Worm (Caenorhabditis elegans) whole organism, L1 larva: ENCODE measurements around the gene Y43C5A.4.

Experiments used
- C04F5.9 ChIP-seq: sonication (generic microtip); optimal IDR thresholded peaks from 2 replicates; lab custom pipeline; 2016; ENCODE audit warnings: missing genetic modification characterization, missing compliant biosample characterization
- C34B4.2 ChIP-seq: sonication (generic microtip); optimal IDR thresholded peaks from 2 replicates; lab custom pipeline; 2017; ENCODE audit warnings: mild to moderate bottlenecking, missing genetic modification characterization, missing compliant biosample characterization
- F16B12.6 ChIP-seq: fragments of 150-350 bp; optimal IDR thresholded peaks from 2 replicates; lab custom pipeline; 2014; ENCODE audit warnings: missing biosample characterization, missing genetic modification characterization
- Y116A8C.19 ChIP-seq: sonication (generic microtip); optimal IDR thresholded peaks from 2 replicates; lab custom pipeline; 2016; ENCODE audit warnings: missing compliant biosample characterization, missing genetic modification characterization, borderline replicate concordance
- alr-1 ChIP-seq: fragments of 200-800 bp; sonication (Bioruptor generic); optimal IDR thresholded peaks from 2 replicates; lab custom pipeline; 2018; ENCODE audit warnings: borderline replicate concordance, mild to moderate bottlenecking, missing genetic modification characterization, missing compliant biosample characterization
- blmp-1 ChIP-seq: fragments of 150-350 bp; optimal IDR thresholded peaks from 2 replicates; lab custom pipeline; 2014; ENCODE audit warnings: missing biosample characterization, missing genetic modification characterization
- ceh-63 ChIP-seq: fragments of 200-800 bp; sonication (Bioruptor generic); optimal IDR thresholded peaks from 2 replicates; lab custom pipeline; 2018; ENCODE audit warnings: mild to moderate bottlenecking, missing genetic modification characterization, missing compliant biosample characterization
- ceh-90 ChIP-seq: sonication (generic microtip); optimal IDR thresholded peaks from 2 replicates; lab custom pipeline; 2016; ENCODE audit warnings: missing genetic modification characterization, missing compliant biosample characterization
- efl-1 ChIP-seq, 4 experiments: fragments of 150-350 bp; optimal IDR thresholded peaks in 3 of 4; peaks in 1 of 4; 1 replicate in 1 of 4; 2 replicates in 3 of 4; lab custom pipeline; 2014; ENCODE audit warnings: missing biosample characterization in 2 of 4, missing genetic modification characterization in 2 of 4, missing genetic modification reagents in 2 of 4
- efl-3 ChIP-seq: fragments of 200-800 bp; sonication (Bioruptor generic); optimal IDR thresholded peaks from 2 replicates; lab custom pipeline; 2018; ENCODE audit warnings: mild to moderate bottlenecking, missing genetic modification characterization, missing compliant biosample characterization
- egl-13 ChIP-seq: sonication (generic microtip); optimal IDR thresholded peaks from 2 replicates; lab custom pipeline; 2016; ENCODE audit warnings: missing genotype, missing genetic modification reagents, missing genetic modification characterization, missing compliant biosample characterization
- elt-2 ChIP-seq: sonication (generic microtip); optimal IDR thresholded peaks from 2 replicates; lab custom pipeline; 2016; ENCODE audit warnings: missing genetic modification characterization, mild to moderate bottlenecking, inconsistent platforms, missing compliant biosample characterization, missing genetic modification reagents
- elt-3 ChIP-seq, 6 experiments: fragments of 150-350 bp in 1 of 6; sonication (generic microtip); optimal IDR thresholded peaks; 2 replicates each; lab custom pipeline; 2017 to 2018; ENCODE audit warnings: missing biosample characterization in 6 of 6, missing genetic modification characterization in 6 of 6, inconsistent platforms in 1 of 6
- fkh-4 ChIP-seq: sonication (generic microtip); optimal IDR thresholded peaks from 2 replicates; lab custom pipeline; 2016; ENCODE audit warnings: missing compliant biosample characterization, missing genetic modification characterization, borderline replicate concordance
- fos-1 ChIP-seq: fragments of 150-350 bp; optimal IDR thresholded peaks from 2 replicates; lab custom pipeline; 2014; ENCODE audit warnings: missing biosample characterization, missing genetic modification characterization
- hlh-17 ChIP-seq: fragments of 200-800 bp; sonication (Bioruptor generic); optimal IDR thresholded peaks from 2 replicates; lab custom pipeline; 2018; ENCODE audit warnings: missing genetic modification characterization, mild to moderate bottlenecking, missing compliant biosample characterization, moderate library complexity, borderline replicate concordance
- hlh-4 ChIP-seq: sonication (generic microtip); optimal IDR thresholded peaks from 2 replicates; lab custom pipeline; 2016; ENCODE audit warnings: mild to moderate bottlenecking, missing genetic modification characterization, missing compliant biosample characterization
- jun-1 ChIP-seq: fragments of 150-350 bp; optimal IDR thresholded peaks from 2 replicates; lab custom pipeline; 2014; ENCODE audit warnings: missing biosample characterization, missing genetic modification reagents, missing genetic modification characterization
- lin-14 ChIP-seq: fragments of 200-800 bp; sonication (Bioruptor generic); optimal IDR thresholded peaks from 2 replicates; lab custom pipeline; 2018; ENCODE audit warnings: mild to moderate bottlenecking, missing genetic modification characterization, moderate library complexity, missing compliant biosample characterization
- lin-15B ChIP-seq: fragments of 150-350 bp; sonication (generic microtip); optimal IDR thresholded peaks from 3 replicates; lab custom pipeline; 2014; ENCODE audit warnings: missing biosample characterization, missing genetic modification characterization
- lin-35 ChIP-seq, 2 experiments: fragments of 150-350 bp; optimal IDR thresholded peaks; 2 replicates each; lab custom pipeline; 2014; ENCODE audit warnings: missing biosample characterization in 2 of 2, missing genetic modification characterization in 2 of 2, missing genetic modification reagents in 2 of 2
- mab-9 ChIP-seq: fragments of 200-800 bp; sonication (Bioruptor generic); IDR thresholded peaks from 2 replicates; pipeline ENCODE4 v1.3.6; 2022; ENCODE audit warnings: missing genetic modification reagents, missing genetic modification characterization, missing compliant biosample characterization
- mdl-1 ChIP-seq, 2 experiments: fragments of 150-350 bp; optimal IDR thresholded peaks; 2 replicates each; lab custom pipeline; 2014 to 2017; ENCODE audit warnings: missing biosample characterization in 2 of 2, missing genetic modification characterization in 2 of 2, inconsistent platforms in 1 of 2
- nhr-20 ChIP-seq: sonication (generic microtip); optimal IDR thresholded peaks from 2 replicates; lab custom pipeline; 2016; ENCODE audit warnings: mild to moderate bottlenecking, missing genetic modification characterization, missing compliant biosample characterization
- nhr-28 ChIP-seq: fragments of 150-350 bp; optimal IDR thresholded peaks from 2 replicates; lab custom pipeline; 2014; ENCODE audit warnings: missing biosample characterization, missing genetic modification characterization
- nhr-47 ChIP-seq: sonication (generic microtip); optimal IDR thresholded peaks from 2 replicates; lab custom pipeline; 2016; ENCODE audit warnings: mild to moderate bottlenecking, missing genetic modification characterization, moderate library complexity, missing compliant biosample characterization
- nhr-71 ChIP-seq: sonication (generic microtip); optimal IDR thresholded peaks from 2 replicates; lab custom pipeline; 2016; ENCODE audit warnings: mild to moderate bottlenecking, missing genetic modification characterization, moderate library complexity, missing compliant biosample characterization
- nhr-77 ChIP-seq: fragments of 150-350 bp; optimal IDR thresholded peaks from 2 replicates; lab custom pipeline; 2014; ENCODE audit warnings: missing biosample characterization, missing genetic modification characterization
- nhr-84 ChIP-seq: sonication (generic microtip); optimal IDR thresholded peaks from 2 replicates; lab custom pipeline; 2017; ENCODE audit warnings: missing biosample characterization, missing genetic modification characterization
- nhr-85 ChIP-seq: sonication (generic microtip); peaks from one replicate; lab custom pipeline; 2016; ENCODE audit warnings: missing genetic modification characterization, inconsistent platforms, missing compliant biosample characterization
- nhr-90 ChIP-seq: sonication (generic microtip); optimal IDR thresholded peaks from 2 replicates; lab custom pipeline; 2016; ENCODE audit warnings: mild to moderate bottlenecking, missing genetic modification characterization, missing compliant biosample characterization; ENCODE audit not compliant: poor library complexity
- pqm-1 ChIP-seq: sonication (generic microtip); optimal IDR thresholded peaks from 3 replicates; lab custom pipeline; 2017; ENCODE audit warnings: missing biosample characterization, missing genetic modification characterization
- rnt-1 ChIP-seq: sonication (generic microtip); optimal IDR thresholded peaks from 2 replicates; lab custom pipeline; 2016; ENCODE audit warnings: mild to moderate bottlenecking, missing genetic modification characterization, moderate library complexity, missing compliant biosample characterization
- snu-23 ChIP-seq: sonication (generic microtip); optimal IDR thresholded peaks from 2 replicates; lab custom pipeline; 2016; ENCODE audit warnings: missing genetic modification characterization, missing compliant biosample characterization
- sox-4 ChIP-seq: sonication (generic microtip); optimal IDR thresholded peaks from 2 replicates; lab custom pipeline; 2016; ENCODE audit warnings: missing genetic modification characterization, missing compliant biosample characterization
- sup-37 ChIP-seq: fragments of 200-800 bp; sonication (Bioruptor generic); optimal IDR thresholded peaks from 2 replicates; lab custom pipeline; 2018; ENCODE audit warnings: mild to moderate bottlenecking, missing genetic modification characterization, missing compliant biosample characterization
- swsn-7 ChIP-seq: sonication (generic microtip); optimal IDR thresholded peaks from 2 replicates; lab custom pipeline; 2016; ENCODE audit warnings: missing genetic modification characterization, missing compliant biosample characterization
- tbx-2 ChIP-seq: sonication (generic microtip); optimal IDR thresholded peaks from 2 replicates; lab custom pipeline; 2016; ENCODE audit warnings: missing genetic modification characterization, missing compliant biosample characterization
- unc-130 ChIP-seq: fragments of 150-350 bp; optimal IDR thresholded peaks from 2 replicates; lab custom pipeline; 2017; ENCODE audit warnings: missing biosample characterization, missing genetic modification characterization, inconsistent platforms
- unc-30 ChIP-seq: sonication (generic microtip); optimal IDR thresholded peaks from 2 replicates; lab custom pipeline; 2017; ENCODE audit warnings: missing biosample characterization, missing genetic modification characterization
- unc-62 ChIP-seq: fragments of 150-350 bp; optimal IDR thresholded peaks from 2 replicates; lab custom pipeline; 2014; ENCODE audit warnings: missing biosample characterization, missing genetic modification reagents, missing genetic modification characterization
- unc-86 ChIP-seq: sonication (generic microtip); optimal IDR thresholded peaks from 2 replicates; lab custom pipeline; 2016; ENCODE audit warnings: missing genetic modification characterization, missing compliant biosample characterization
- unc-98 ChIP-seq: fragments of 200-800 bp; sonication (Bioruptor generic); IDR thresholded peaks from 2 replicates; pipeline ENCODE4 v1.3.6; 2022; ENCODE audit warnings: missing genetic modification characterization, missing compliant biosample characterization
- ztf-11 ChIP-seq, 2 experiments: sonication (generic microtip); optimal IDR thresholded peaks; 2 replicates each; lab custom pipeline; 2016 to 2017; ENCODE audit warnings: missing genetic modification characterization in 2 of 2, missing biosample characterization in 1 of 2, missing compliant biosample characterization in 1 of 2
- ztf-4 ChIP-seq: fragments of 150-350 bp; optimal IDR thresholded peaks from 2 replicates; lab custom pipeline; 2014; ENCODE audit warnings: missing biosample characterization, missing genetic modification characterization

Y43C5A.4 gene

DNA sequence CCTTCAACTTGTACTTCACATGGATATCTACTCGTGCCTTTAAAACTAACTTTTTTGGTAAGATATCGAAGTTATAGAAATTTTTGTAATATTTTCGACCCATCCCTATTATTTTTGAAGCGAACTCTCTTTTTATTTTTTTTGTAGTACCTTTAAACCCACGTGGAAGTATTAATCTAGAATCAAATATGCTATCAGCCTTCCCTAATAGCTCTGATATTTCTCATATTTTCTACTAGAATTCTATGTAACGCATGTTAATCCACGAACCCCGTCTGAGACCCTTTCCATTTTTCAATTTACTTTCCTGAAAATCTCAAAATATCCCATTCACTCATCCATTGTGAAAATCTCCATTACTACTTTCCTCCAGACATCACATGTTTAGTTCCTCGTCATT, 4.5 kb upstream of the Y43C5A.4 start:
- TF ChIP-seq ztf-4 (tag; lab: Kevin White, UChicago), result no peak
- TF ChIP-seq sup-37, result no peak
- TF ChIP-seq lin-15B (tag; lab: Kevin White, UChicago), result no peak
- TF ChIP-seq hlh-17 (GFP tag; lab: Kevin White, UChicago), result no peak
- TF ChIP-seq F16B12.6 (tag; lab: Kevin White, UChicago), result no peak
- no peak for TF ChIP-seq nhr-90
- no peak for TF ChIP-seq egl-13 (tag; lab: Kevin White, UChicago)
- no peak for TF ChIP-seq pqm-1 (tag; lab: Kevin White, UChicago)
- TF ChIP-seq C34B4.2, result no peak
- TF ChIP-seq Y116A8C.19 (tag; lab: Kevin White, UChicago), result no peak
- no peak for TF ChIP-seq nhr-71 (tag; lab: Kevin White, UChicago)
- no peak for TF ChIP-seq swsn-7 (tag; lab: Kevin White, UChicago)
- TF ChIP-seq unc-98, result no peak
- TF ChIP-seq rnt-1 (tag; lab: Kevin White, UChicago), result no peak
- TF ChIP-seq unc-62 (GFP tag; lab: Kevin White, UChicago), result no peak

DNA sequence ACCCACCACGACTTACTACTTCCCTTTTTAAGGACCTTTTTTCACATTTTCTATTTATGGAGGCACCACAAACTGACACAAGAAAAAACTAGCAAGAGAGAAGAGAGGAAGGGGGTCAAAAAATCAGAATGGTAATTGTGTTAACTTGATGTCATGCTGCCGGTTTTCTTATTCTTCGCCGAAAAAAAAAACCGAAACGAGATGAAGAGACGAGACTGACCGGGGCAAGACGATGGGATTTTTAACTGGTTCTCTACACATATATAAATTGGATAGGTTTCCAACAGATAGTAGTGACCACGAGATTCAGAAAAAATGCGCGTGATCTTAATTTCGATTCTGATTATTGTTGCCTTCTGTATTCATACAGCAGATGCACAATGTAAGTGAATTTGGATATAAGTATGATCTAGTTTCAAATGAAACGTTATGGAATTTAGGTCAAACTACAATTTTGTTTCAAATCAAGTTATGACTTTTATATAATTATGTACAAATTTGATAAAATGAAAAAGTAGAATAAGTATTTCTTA, 4.0 kb upstream of the Y43C5A.4 start, which contains the start of gene Y43C5A.3:
Gene Y43C5A.3, plus strand, starts transcription at position 256 of the 533 bp plus-strand sequence.
- TF ChIP-seq ceh-90 (tag; lab: Kevin White, UChicago) (no peak), mab-9 (GFP tag; lab: Robert Waterston, UW) (no peak), F16B12.6 (tag; lab: Kevin White, UChicago) (no peak), fkh-4 (tag; lab: Kevin White, UChicago) (no peak), nhr-85 (tag; lab: Kevin White, UChicago) (peak; percentile 70), unc-130 (tag; lab: Kevin White, UChicago) (no peak), lin-14 (GFP tag; lab: Kevin White, UChicago) (peak; percentile 56), nhr-20 (tag; lab: Kevin White, UChicago) (peak; percentile 57), blmp-1 (tag; lab: Kevin White, UChicago) (peak; percentile 69), lin-35 (GFP tag; optimal IDR thresholded peaks at IDR 0.05; lab: Kevin White, UChicago) (peak in 1 of 2 experiments; percentile 28), nhr-71 (tag; lab: Kevin White, UChicago) (peak; percentile 53), unc-30 (tag; lab: Kevin White, UChicago) (no peak), efl-3 (GFP tag; lab: Kevin White, UChicago) (no peak), nhr-28 (tag; lab: Kevin White, UChicago) (no peak), elt-3 (tag; optimal IDR thresholded peaks at IDR 0.05; lab: Kevin White, UChicago) (peak in 1 of 6 experiments; percentile 67), ztf-11 (tag; optimal IDR thresholded peaks at IDR 0.05; lab: Kevin White, UChicago) (no peak), alr-1 (tag; lab: Kevin White, UChicago) (no peak), hlh-4 (tag; lab: Kevin White, UChicago) (no peak), snu-23 (peak; percentile 45), fos-1 (tag; lab: Kevin White, UChicago) (no peak), nhr-84 (tag; lab: Kevin White, UChicago) (no peak), unc-98 (no peak), mdl-1 (tag; optimal IDR thresholded peaks at IDR 0.05; lab: Kevin White, UChicago) (peak in 1 of 2 experiments; percentile 4), C04F5.9 (no peak), nhr-77 (no peak), jun-1 (no peak), elt-2 (no peak), nhr-47 (tag; lab: Kevin White, UChicago) (peak; percentile 18), ceh-63 (GFP tag; lab: Kevin White, UChicago) (no peak), Y116A8C.19 (tag; lab: Kevin White, UChicago) (no peak), sox-4 (tag; lab: Kevin White, UChicago) (no peak), tbx-2 (peak; percentile 11), ztf-4 (tag; lab: Kevin White, UChicago) (no peak), unc-62 (GFP tag; lab: Kevin White, UChicago) (no peak), efl-1 (optimal IDR thresholded peaks at IDR 0.05; lab: Kevin White, UChicago) (no peak), efl-1 (GFP tag; optimal IDR thresholded peaks at IDR 0.05 in 1 of 2; lab: Kevin White, UChicago) (peak in 1 of 2 experiments; percentile 82), unc-86 (tag; lab: Kevin White, UChicago) (no peak)
